Fruit fly (Drosophila melanogaster) whole organism: Measurements from ENCODE around the gene CG18135.

ENCODE experiments used
- EcR ChIP-seq, 2 experiments: fragments of >200 bp; optimal IDR thresholded peaks; 2 replicates each; lab custom pipeline; 2017; ENCODE audit warnings: missing biosample characterization in 2 of 2, missing genetic modification characterization in 2 of 2, missing genetic modification reagents in 2 of 2
- pan ChIP-seq: fragments of >200 bp; optimal IDR thresholded peaks from 2 replicates; lab custom pipeline; 2017
- psq ChIP-seq: fragments of >200 bp; optimal IDR thresholded peaks from 2 replicates; lab custom pipeline; 2017
- usp ChIP-seq: fragments of >200 bp; optimal IDR thresholded peaks from 2 replicates; lab custom pipeline; 2017; ENCODE audit warnings: missing biosample characterization, missing genetic modification characterization, mixed read lengths

DNA sequence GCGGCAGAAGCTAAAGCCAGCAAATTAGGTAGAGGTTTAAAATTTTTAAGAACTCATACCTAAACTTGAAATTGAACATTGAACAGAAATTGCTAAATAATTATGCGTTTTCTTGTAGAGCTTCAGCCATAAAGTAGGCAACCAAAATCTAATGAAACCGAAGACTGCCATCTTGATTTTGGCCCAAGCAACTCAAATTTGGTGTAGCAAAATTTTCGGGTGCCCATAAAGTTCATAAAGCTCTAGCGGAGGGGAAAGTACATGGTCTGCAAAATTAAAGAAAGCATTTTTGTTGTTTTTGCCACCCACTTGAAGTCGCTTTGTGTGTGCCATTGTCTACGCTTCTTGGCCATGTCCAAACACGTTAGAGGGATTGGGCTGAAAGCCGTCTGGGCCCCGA lies 41.1 kb downstream of the CG18135 start:
- TF ChIP-seq psq (lab: Kevin White, UChicago) (no peak), pan (lab: Kevin White, UChicago) (no peak), EcR (GFP tag; optimal IDR thresholded peaks at IDR 0.05; lab: Kevin White, UChicago) (no peak), usp (GFP tag; lab: Kevin White, UChicago) (no peak)
